Fruit fly (Drosophila melanogaster): ENCODE data around the gene smp-30.

Gene smp-30

DNA sequence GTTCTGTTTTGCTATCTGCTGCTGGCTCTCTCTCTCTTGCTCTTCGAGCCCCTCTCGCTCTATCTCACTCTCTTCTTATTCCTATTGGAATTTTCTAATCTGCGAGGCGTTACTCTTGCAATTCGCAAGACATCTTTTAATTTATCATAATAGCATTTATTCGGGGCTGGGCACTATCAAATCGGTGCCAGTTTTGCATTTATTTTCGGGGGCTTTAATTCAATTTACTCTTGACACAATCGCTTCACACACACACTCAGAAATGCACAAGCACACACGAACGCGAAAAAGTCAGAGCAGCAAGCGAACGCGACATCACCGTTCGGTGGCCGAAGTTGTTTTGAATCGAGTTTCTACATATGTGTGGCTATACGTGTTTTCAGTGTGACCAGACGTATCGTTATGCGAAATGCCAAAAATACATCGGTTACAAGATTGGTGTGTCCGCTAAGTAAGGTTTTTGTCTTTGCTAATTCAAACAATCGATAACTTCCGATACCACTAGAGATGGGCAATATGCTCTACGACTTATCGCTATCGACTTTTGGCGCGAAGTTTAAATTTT, 54.0 kb downstream of the smp-30 start, which contains the start of gene Meltrin (continued):
- TF ChIP-seq CG13775 (GFP tag; optimal IDR thresholded peaks at IDR 0.05) (peak; percentile 47), Aef1 (GFP tag; IDR thresholded peaks at IDR 0.05) (no peak), Hey (tag; optimal IDR thresholded peaks at IDR 0.05) (peak; percentile 37), CG6654 (GFP tag; optimal IDR thresholded peaks at IDR 0.05) (no peak), Sry-δ (GFP tag; optimal IDR thresholded peaks at IDR 0.05) (peak; percentile 95), HLH54F (GFP tag; optimal IDR thresholded peaks at IDR 0.05) (peak; percentile 20), org-1 (GFP tag; optimal IDR thresholded peaks at IDR 0.05) (peak; percentile 20), wek (GFP tag; optimal IDR thresholded peaks at IDR 0.05) (peak; percentile 69), lola (GFP tag; optimal IDR thresholded peaks at IDR 0.05) (peak in 1 of 3 experiments; percentile 13), chn (GFP tag; optimal IDR thresholded peaks at IDR 0.05) (peak; percentile 20), HLH4C (GFP tag; IDR thresholded peaks at IDR 0.05; ENCODE audit: partially characterized antibody) (no peak), pfk (GFP tag; optimal IDR thresholded peaks at IDR 0.05) (peak; percentile 46), CG12071 (GFP tag; optimal IDR thresholded peaks at IDR 0.05) (peak; percentile 70), NC2α (GFP tag; optimal IDR thresholded peaks at IDR 0.05) (peak; percentile 36), MESR4 (GFP tag; optimal IDR thresholded peaks at IDR 0.05) (peak; percentile 87), CG2712 (tag; optimal IDR thresholded peaks at IDR 0.05) (peak; percentile 71), CG30020 (tag; optimal IDR thresholded peaks at IDR 0.05) (peak; percentile 42), Hsf (GFP tag; optimal IDR thresholded peaks at IDR 0.05) (peak; percentile 4), CG1529 (GFP tag; optimal IDR thresholded peaks at IDR 0.05) (peak; percentile 13), CG4820 (GFP tag; optimal IDR thresholded peaks at IDR 0.05) (no peak), pzg (GFP tag; optimal IDR thresholded peaks at IDR 0.05) (peak; percentile 99), grau (tag; optimal IDR thresholded peaks at IDR 0.05) (peak; percentile 63), pros (GFP tag; optimal IDR thresholded peaks at IDR 0.05) (peak; percentile 66), H15 (GFP tag; IDR thresholded peaks at IDR 0.05) (no peak), CG14710 (tag; optimal IDR thresholded peaks at IDR 0.05) (peak; percentile 77), cg (GFP tag; optimal IDR thresholded peaks at IDR 0.05) (peak; percentile 97), CG17385 (GFP tag; optimal IDR thresholded peaks at IDR 0.05) (peak; percentile 69), Six4 (GFP tag; optimal IDR thresholded peaks at IDR 0.05) (no peak), B-H2 (GFP tag; optimal IDR thresholded peaks at IDR 0.05) (peak; percentile 70), tap (tag; optimal IDR thresholded peaks at IDR 0.05) (peak; percentile 48), CG9609 (GFP tag; optimal IDR thresholded peaks at IDR 0.05) (peak; percentile 43), shn (GFP tag; optimal IDR thresholded peaks at IDR 0.05) (peak; percentile 25), CG13624 (GFP tag; optimal IDR thresholded peaks at IDR 0.05) (peak; percentile 76), nau (GFP tag; optimal IDR thresholded peaks at IDR 0.05) (peak; percentile 3), Fer1 (GFP tag; optimal IDR thresholded peaks at IDR 0.05) (peak; percentile 79), CG6854 (GFP tag; optimal IDR thresholded peaks at IDR 0.05) (peak; percentile 67), CG4707 (GFP tag; optimal IDR thresholded peaks at IDR 0.05) (peak; percentile 50), dmrt99B (tag; optimal IDR thresholded peaks at IDR 0.05) (peak; percentile 41), Stat92E (GFP tag; optimal IDR thresholded peaks at IDR 0.05) (peak in 1 of 3 experiments; percentile 95), CG15696 (tag; optimal IDR thresholded peaks at IDR 0.05) (peak; percentile 2), CG10147 (GFP tag; optimal IDR thresholded peaks at IDR 0.05) (peak; percentile 27), CG3163 (GFP tag; optimal IDR thresholded peaks at IDR 0.05) (peak; percentile 81), CG16863 (GFP tag; optimal IDR thresholded peaks at IDR 0.05) (no peak), CG5245 (GFP tag; optimal IDR thresholded peaks at IDR 0.05) (peak; percentile 13), Ets97D (GFP tag; optimal IDR thresholded peaks at IDR 0.05) (peak; percentile 77), sd (tag; optimal IDR thresholded peaks at IDR 0.05) (peak; percentile 95), CG14860 (GFP tag; IDR thresholded peaks at IDR 0.05; ENCODE audit: partially characterized antibody) (no peak), corto (GFP tag; optimal IDR thresholded peaks at IDR 0.05) (no peak), Hr39 (optimal IDR thresholded peaks at IDR 0.05) (no peak)

Data from whole organism, embryonic.